Worm (Caenorhabditis elegans) whole organism, L2 larva: ENCODE results near the gene fox-1.

Source experiments
- ceh-82 ChIP-seq: fragments of 150-350 bp; optimal IDR thresholded peaks from 2 replicates; lab custom pipeline; 2014; ENCODE audit warnings: missing biosample characterization, missing genetic modification characterization
- elt-1 ChIP-seq: fragments of 150-350 bp; optimal IDR thresholded peaks from 2 replicates; lab custom pipeline; 2014; ENCODE audit warnings: missing biosample characterization, missing genetic modification characterization
- nhr-12 ChIP-seq: fragments of 150-350 bp; optimal IDR thresholded peaks from 2 replicates; lab custom pipeline; 2014; ENCODE audit warnings: missing biosample characterization, missing genetic modification characterization
- nhr-77 ChIP-seq: fragments of 150-350 bp; optimal IDR thresholded peaks from 2 replicates; lab custom pipeline; 2014; ENCODE audit warnings: missing biosample characterization, missing genetic modification characterization
- snpc-4 ChIP-seq: fragments of 150-350 bp; optimal IDR thresholded peaks from 2 replicates; lab custom pipeline; 2014; ENCODE audit warnings: missing biosample characterization, missing genetic modification characterization
- ztf-11 ChIP-seq: sonication (generic microtip); optimal IDR thresholded peaks from 2 replicates; lab custom pipeline; 2017; ENCODE audit warnings: missing biosample characterization, missing genetic modification characterization

ce11 chrX:2473618-2474017 lies 13.9 kb upstream of the fox-1 start, which contains the start of gene R04B3.2:
- TF ChIP-seq nhr-77 (no peak), snpc-4 (tag; lab: Kevin White, UChicago) (no peak), nhr-12 (tag; lab: Kevin White, UChicago) (no peak), ceh-82 (tag; lab: Kevin White, UChicago) (no peak), ztf-11 (tag; lab: Kevin White, UChicago) (no peak), elt-1 (no peak)
